Worm (Caenorhabditis elegans): ENCODE measurements around the gene C44C10.3.

C44C10.3 gene

ce11 chrX:11702236-11702635 is at the start of gene C44C10.3:
TSS of gene C44C10.3 (plus strand) at chrX:11702536.
- no peak for TF ChIP-seq T22C8.4 (GFP tag; IDR thresholded peaks at IDR 0.05)
- no peak for TF ChIP-seq ztf-23 (GFP tag; IDR thresholded peaks at IDR 0.05)
- no peak for TF ChIP-seq flt-1 (GFP tag; IDR thresholded peaks at IDR 0.05)
- TF ChIP-seq ztf-29 (GFP tag; IDR thresholded peaks at IDR 0.05): no peak
- no peak for TF ChIP-seq ref-1 (GFP tag; conservative IDR thresholded peaks at IDR 0.05)
- TF ChIP-seq tab-1 (GFP tag; IDR thresholded peaks at IDR 0.05): no peak
- TF ChIP-seq klf-2 (GFP tag; conservative IDR thresholded peaks at IDR 0.05): no peak
- no peak for TF ChIP-seq cog-1 (tag; optimal IDR thresholded peaks at IDR 0.05)
- no peak for TF ChIP-seq med-1 (GFP tag; optimal IDR thresholded peaks at IDR 0.05; ENCODE audit: insufficient read depth)

ce11 chrX:11656519-11657006 is 45.8 kb upstream of the C44C10.3 start, which contains the start of gene T04F8.2:
TSS of gene T04F8.2 (minus strand) at chrX:11656569.
- TF ChIP-seq ref-1 (GFP tag; conservative IDR thresholded peaks at IDR 0.05) (no peak), T22C8.4 (GFP tag; IDR thresholded peaks at IDR 0.05) (peak; percentile 39; the same call in 1 of the 2 replicates), cog-1 (tag; optimal IDR thresholded peaks at IDR 0.05) (peak; percentile 45)

- TF ChIP-seq klf-2 (GFP tag; conservative IDR thresholded peaks at IDR 0.05) (no peak), cog-1 (tag; optimal IDR thresholded peaks at IDR 0.05) (no peak)
Observed at ce11 chrX:11658331-11658730, 44.0 kb upstream of the C44C10.3 start, which contains the start of gene T04F8.3. TSS of gene T04F8.3 (plus strand) at chrX:11658631.

- TF ChIP-seq klf-2 (GFP tag; conservative IDR thresholded peaks at IDR 0.05) (no peak), ztf-23 (GFP tag; IDR thresholded peaks at IDR 0.05) (no peak), ztf-29 (GFP tag; IDR thresholded peaks at IDR 0.05) (no peak), flt-1 (GFP tag; IDR thresholded peaks at IDR 0.05) (no peak), med-1 (GFP tag; optimal IDR thresholded peaks at IDR 0.05; ENCODE audit: insufficient read depth) (no peak), cog-1 (tag; optimal IDR thresholded peaks at IDR 0.05) (no peak), ref-1 (GFP tag; conservative IDR thresholded peaks at IDR 0.05) (no peak), T22C8.4 (GFP tag; IDR thresholded peaks at IDR 0.05) (no peak)
Observed at ce11 chrX:11661625-11662024, 40.7 kb upstream of the C44C10.3 start, which contains the start of gene sfxn-1.5. TSS of gene sfxn-1.5 (minus strand) at chrX:11661660.

ce11 chrX:11662069-11662468 is 40.3 kb upstream of the C44C10.3 start:
- TF ChIP-seq cog-1 (tag; optimal IDR thresholded peaks at IDR 0.05): no peak
- TF ChIP-seq tab-1 (GFP tag; IDR thresholded peaks at IDR 0.05): no peak
- TF ChIP-seq klf-2 (GFP tag; conservative IDR thresholded peaks at IDR 0.05): no peak
- no peak for TF ChIP-seq T22C8.4 (GFP tag; IDR thresholded peaks at IDR 0.05)
- no peak for TF ChIP-seq med-1 (GFP tag; optimal IDR thresholded peaks at IDR 0.05; ENCODE audit: insufficient read depth)
- no peak for TF ChIP-seq flt-1 (GFP tag; IDR thresholded peaks at IDR 0.05)
- no peak for TF ChIP-seq ztf-29 (GFP tag; IDR thresholded peaks at IDR 0.05)
- TF ChIP-seq ref-1 (GFP tag; conservative IDR thresholded peaks at IDR 0.05): no peak
- no peak for TF ChIP-seq ztf-23 (GFP tag; IDR thresholded peaks at IDR 0.05)

ce11 chrX:11662557-11662956 is 39.8 kb upstream of the C44C10.3 start:
- TF ChIP-seq flt-1 (GFP tag; IDR thresholded peaks at IDR 0.05) (0 out of 2 replicates have a peak, but pooled peaks have one; percentile 52), cog-1 (tag; optimal IDR thresholded peaks at IDR 0.05) (peak; percentile 32), ref-1 (GFP tag; conservative IDR thresholded peaks at IDR 0.05) (no peak)

- TF ChIP-seq klf-2 (GFP tag; conservative IDR thresholded peaks at IDR 0.05): no peak
- TF ChIP-seq cog-1 (tag; optimal IDR thresholded peaks at IDR 0.05): no peak
- no peak for TF ChIP-seq tab-1 (GFP tag; IDR thresholded peaks at IDR 0.05)
- TF ChIP-seq ref-1 (GFP tag; conservative IDR thresholded peaks at IDR 0.05): no peak
- TF ChIP-seq T22C8.4 (GFP tag; IDR thresholded peaks at IDR 0.05): no peak
- TF ChIP-seq flt-1 (GFP tag; IDR thresholded peaks at IDR 0.05): no peak
- no peak for TF ChIP-seq med-1 (GFP tag; optimal IDR thresholded peaks at IDR 0.05; ENCODE audit: insufficient read depth)
- TF ChIP-seq ztf-29 (GFP tag; IDR thresholded peaks at IDR 0.05): no peak
- TF ChIP-seq ztf-23 (GFP tag; IDR thresholded peaks at IDR 0.05): no peak
Observed at ce11 chrX:11664184-11664583, 38.2 kb upstream of the C44C10.3 start.

ce11 chrX:11665522-11666017 is 36.8 kb upstream of the C44C10.3 start:
- TF ChIP-seq ref-1 (GFP tag; conservative IDR thresholded peaks at IDR 0.05) (no peak), cog-1 (tag; optimal IDR thresholded peaks at IDR 0.05) (no peak), ztf-29 (GFP tag; IDR thresholded peaks at IDR 0.05) (no peak), med-1 (GFP tag; optimal IDR thresholded peaks at IDR 0.05; ENCODE audit: insufficient read depth) (no peak), T22C8.4 (GFP tag; IDR thresholded peaks at IDR 0.05) (no peak), tab-1 (GFP tag; IDR thresholded peaks at IDR 0.05) (no peak), klf-2 (GFP tag; conservative IDR thresholded peaks at IDR 0.05) (no peak), flt-1 (GFP tag; IDR thresholded peaks at IDR 0.05) (no peak), ztf-23 (GFP tag; IDR thresholded peaks at IDR 0.05) (no peak)

- TF ChIP-seq flt-1 (GFP tag; IDR thresholded peaks at IDR 0.05) (no peak), cog-1 (tag; optimal IDR thresholded peaks at IDR 0.05) (peak; percentile 46), ztf-29 (GFP tag; IDR thresholded peaks at IDR 0.05) (no peak), ref-1 (GFP tag; conservative IDR thresholded peaks at IDR 0.05) (no peak)
Observed at ce11 chrX:11666545-11667177, 35.7 kb upstream of the C44C10.3 start, which contains the start of gene noca-2. TSS of gene noca-2 (plus strand) at chrX:11667127.

ce11 chrX:11673063-11673759 is 29.1 kb upstream of the C44C10.3 start:
- TF ChIP-seq klf-2 (GFP tag; conservative IDR thresholded peaks at IDR 0.05) (no peak), cog-1 (tag; optimal IDR thresholded peaks at IDR 0.05) (no peak), T22C8.4 (GFP tag; IDR thresholded peaks at IDR 0.05) (no peak), ref-1 (GFP tag; conservative IDR thresholded peaks at IDR 0.05) (no peak), med-1 (GFP tag; optimal IDR thresholded peaks at IDR 0.05; ENCODE audit: insufficient read depth) (no peak), ztf-23 (GFP tag; IDR thresholded peaks at IDR 0.05) (no peak), flt-1 (GFP tag; IDR thresholded peaks at IDR 0.05) (no peak), tab-1 (GFP tag; IDR thresholded peaks at IDR 0.05) (no peak), ztf-29 (GFP tag; IDR thresholded peaks at IDR 0.05) (no peak)
